Fruit fly (Drosophila melanogaster) S2 (cell line): ENCODE data around the gene CG43402.

Experiments used
- CG8478 ChIP-seq: fragments of >200 bp; optimal IDR thresholded peaks from 2 replicates; lab custom pipeline; 2018
- CTCF ChIP-seq, 2 experiments: fragments of >200 bp; optimal IDR thresholded peaks; 2 replicates each; lab custom pipeline; 2018

dm6 chr2L:1409695-1410094, 32.7 kb upstream of the CG43402 start:
- TF ChIP-seq CTCF (optimal IDR thresholded peaks at IDR 0.05; lab: Kevin White, UChicago) (no peak), CG8478 (no peak)
